Worm (Caenorhabditis elegans) whole organism, L1 larva: ENCODE measurements around the gene hot-1.

ENCODE experiments used
- alr-1 ChIP-seq: fragments of 200-800 bp; sonication (Bioruptor generic); optimal IDR thresholded peaks from 2 replicates; lab custom pipeline; 2018; ENCODE audit warnings: borderline replicate concordance, mild to moderate bottlenecking, missing genetic modification characterization, missing compliant biosample characterization
- ama-1 ChIP-seq: fragments of 150-350 bp; optimal IDR thresholded peaks from 2 replicates; lab custom pipeline; 2014
- lin-35 ChIP-seq, 2 experiments: fragments of 150-350 bp; optimal IDR thresholded peaks; 2 replicates each; lab custom pipeline; 2014; ENCODE audit warnings: missing biosample characterization in 2 of 2, missing genetic modification characterization in 2 of 2, missing genetic modification reagents in 2 of 2
- lir-3 ChIP-seq: sonication (generic microtip); optimal IDR thresholded peaks from 2 replicates; lab custom pipeline; 2016; ENCODE audit warnings: mild to moderate bottlenecking, missing genetic modification characterization, moderate library complexity, missing compliant biosample characterization; ENCODE audit not compliant: poor library complexity
- nhr-77 ChIP-seq: fragments of 150-350 bp; optimal IDR thresholded peaks from 2 replicates; lab custom pipeline; 2014; ENCODE audit warnings: missing biosample characterization, missing genetic modification characterization
- sptf-1 ChIP-seq: fragments of 150-350 bp; optimal IDR thresholded peaks from 2 replicates; lab custom pipeline; 2014; ENCODE audit warnings: missing biosample characterization, missing genetic modification characterization
- unc-62 ChIP-seq: fragments of 150-350 bp; optimal IDR thresholded peaks from 2 replicates; lab custom pipeline; 2014; ENCODE audit warnings: missing biosample characterization, missing genetic modification reagents, missing genetic modification characterization

DNA sequence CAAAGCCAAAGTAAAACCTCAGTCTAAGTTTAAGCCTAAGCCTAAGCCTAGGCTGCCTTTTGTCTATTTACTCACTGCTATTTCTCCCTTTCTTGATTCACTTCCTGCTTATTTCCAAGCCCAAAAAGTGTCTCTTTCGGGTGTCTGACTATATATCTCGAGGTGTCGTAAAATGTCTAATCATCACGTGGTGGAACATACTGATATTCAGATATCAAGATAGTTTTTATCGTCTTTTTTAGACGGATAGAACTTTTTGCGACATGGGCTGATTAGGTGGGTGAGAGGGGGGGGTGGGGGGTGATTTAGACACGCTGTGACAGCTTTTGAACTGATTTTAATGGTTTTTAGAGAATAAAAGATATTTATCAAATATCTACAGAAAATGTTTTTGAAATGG lies 36.0 kb downstream of the hot-1 start:
- peak in 1 of 2 experiments; percentile 7 for TF ChIP-seq lin-35 (GFP tag; optimal IDR thresholded peaks at IDR 0.05; lab: Kevin White, UChicago)
- no peak for TF ChIP-seq unc-62 (GFP tag; lab: Kevin White, UChicago)
- TF ChIP-seq sptf-1 = no peak
- TF ChIP-seq lir-3 (tag; lab: Kevin White, UChicago) = no peak
- no peak for TF ChIP-seq nhr-77 (tag; lab: Kevin White, UChicago)
- TF ChIP-seq alr-1 (tag; lab: Kevin White, UChicago) = no peak
- no peak for TF ChIP-seq ama-1 (lab: Kevin White, UChicago)
